Worm (Caenorhabditis elegans) whole organism, mixed stage, embryonic: Measurements from ENCODE around the gene str-118.

Experiments used
- M03D4.4 ChIP-seq: sonication (generic microtip); optimal IDR thresholded peaks from 2 replicates; lab custom pipeline; 2017; ENCODE audit warnings: mild to moderate bottlenecking, missing genetic modification characterization, missing compliant biosample characterization
- blmp-1 ChIP-seq: fragments of 150-350 bp; optimal IDR thresholded peaks from 2 replicates; lab custom pipeline; 2014; ENCODE audit warnings: missing biosample characterization, missing genetic modification characterization
- ceh-39 ChIP-seq: fragments of 150-350 bp; optimal IDR thresholded peaks from 2 replicates; lab custom pipeline; 2014; ENCODE audit warnings: missing biosample characterization, missing genetic modification characterization
- ceh-83 ChIP-seq: fragments of 200-800 bp; sonication (Bioruptor generic); optimal IDR thresholded peaks from 2 replicates; lab custom pipeline; 2018; ENCODE audit warnings: mild to moderate bottlenecking, missing genetic modification characterization, missing compliant biosample characterization
- elt-3 ChIP-seq: fragments of 150-350 bp; optimal IDR thresholded peaks from 2 replicates; lab custom pipeline; 2014; ENCODE audit warnings: missing biosample characterization, missing genetic modification characterization
- hlh-1 ChIP-seq: fragments of 150-350 bp; optimal IDR thresholded peaks from 2 replicates; lab custom pipeline; 2014; ENCODE audit warnings: missing biosample characterization, missing genetic modification reagents, missing genetic modification characterization
- nhr-237 ChIP-seq: fragments of 150-350 bp; optimal IDR thresholded peaks from 2 replicates; lab custom pipeline; 2014; ENCODE audit warnings: missing biosample characterization, missing genetic modification characterization
- nhr-76 ChIP-seq: sonication (generic microtip); optimal IDR thresholded peaks from 2 replicates; lab custom pipeline; 2017; ENCODE audit warnings: missing biosample characterization, missing genetic modification characterization
- pha-4 ChIP-seq: fragments of 150-350 bp; optimal IDR thresholded peaks from 2 replicates; lab custom pipeline; 2018; ENCODE audit warnings: missing biosample characterization, missing genetic modification reagents, missing genetic modification characterization
- unc-62 ChIP-seq: fragments of 150-350 bp; optimal IDR thresholded peaks from 2 replicates; lab custom pipeline; 2014; ENCODE audit warnings: missing biosample characterization, missing genetic modification reagents, missing genetic modification characterization
- ztf-11 ChIP-seq: fragments of 150-350 bp; optimal IDR thresholded peaks from 2 replicates; lab custom pipeline; 2014; ENCODE audit warnings: missing biosample characterization, missing genetic modification characterization

DNA sequence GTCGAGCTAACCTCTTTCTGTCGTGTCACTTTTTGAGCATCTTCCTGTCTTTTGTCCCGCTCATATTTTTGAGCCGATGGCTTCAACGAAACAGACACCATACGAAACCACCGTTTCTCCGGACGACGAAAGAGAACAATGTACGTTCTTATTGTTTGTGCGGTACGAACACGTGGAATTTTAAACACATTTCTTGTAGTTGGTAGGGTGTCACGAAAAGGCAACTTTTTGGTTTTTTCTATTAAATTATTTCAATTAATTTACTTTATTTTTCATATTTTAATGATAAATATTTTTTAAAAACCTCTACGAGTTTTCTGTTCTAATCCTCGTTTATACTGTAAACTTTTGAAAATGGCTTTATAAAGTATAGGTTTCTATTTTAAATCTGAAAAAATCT, 39.2 kb downstream of the str-118 start, which contains the start of gene R04B5.11:
- no peak for TF ChIP-seq pha-4 (tag; lab: Kevin White, UChicago)
- TF ChIP-seq nhr-76 (tag; lab: Kevin White, UChicago) = no peak
- TF ChIP-seq ceh-83 = no peak
- TF ChIP-seq elt-3 (tag; lab: Kevin White, UChicago) = no peak
- no peak for TF ChIP-seq nhr-237
- no peak for TF ChIP-seq ceh-39 (tag; lab: Kevin White, UChicago)
- TF ChIP-seq hlh-1 (tag; lab: Kevin White, UChicago) = no peak
- no peak for TF ChIP-seq blmp-1
- TF ChIP-seq M03D4.4 (tag; lab: Kevin White, UChicago) = no peak
- no peak for TF ChIP-seq unc-62
- no peak for TF ChIP-seq ztf-11 (tag; lab: Kevin White, UChicago)
